Worm (Caenorhabditis elegans) whole organism, L1 larva: ENCODE data around the gene emc-5.

Source experiments
- C16A3.4 ChIP-seq: fragments of 150-350 bp; optimal IDR thresholded peaks from 2 replicates; lab custom pipeline; 2014; ENCODE audit warnings: missing biosample characterization, missing genetic modification characterization
- alr-1 ChIP-seq: fragments of 200-800 bp; sonication (Bioruptor generic); optimal IDR thresholded peaks from 2 replicates; lab custom pipeline; 2018; ENCODE audit warnings: borderline replicate concordance, mild to moderate bottlenecking, missing genetic modification characterization, missing compliant biosample characterization
- aly-2 ChIP-seq: fragments of 150-350 bp; optimal IDR thresholded peaks from 2 replicates; lab custom pipeline; 2014; ENCODE audit warnings: missing biosample characterization, missing genetic modification characterization
- ama-1 ChIP-seq: fragments of 150-350 bp; optimal IDR thresholded peaks from 2 replicates; lab custom pipeline; 2014
- ceh-63 ChIP-seq: fragments of 200-800 bp; sonication (Bioruptor generic); optimal IDR thresholded peaks from 2 replicates; lab custom pipeline; 2018; ENCODE audit warnings: mild to moderate bottlenecking, missing genetic modification characterization, missing compliant biosample characterization
- ceh-8 ChIP-seq: fragments of 200-800 bp; sonication (Bioruptor generic); optimal IDR thresholded peaks from 2 replicates; lab custom pipeline; 2018; ENCODE audit warnings: mild to moderate bottlenecking, missing genetic modification characterization, moderate library complexity, missing compliant biosample characterization
- ceh-90 ChIP-seq: sonication (generic microtip); optimal IDR thresholded peaks from 2 replicates; lab custom pipeline; 2016; ENCODE audit warnings: missing genetic modification characterization, missing compliant biosample characterization
- dpl-1 ChIP-seq, 3 experiments: fragments of 150-350 bp in 2 of 3; sonication (generic microtip) in 1 of 3; optimal IDR thresholded peaks; 2 replicates each; lab custom pipeline; 2014 to 2017; ENCODE audit warnings: missing biosample characterization in 3 of 3, missing genetic modification characterization in 3 of 3, missing genetic modification reagents in 3 of 3
- efl-1 ChIP-seq, 4 experiments: fragments of 150-350 bp; optimal IDR thresholded peaks in 3 of 4; peaks in 1 of 4; 1 replicate in 1 of 4; 2 replicates in 3 of 4; lab custom pipeline; 2014; ENCODE audit warnings: missing biosample characterization in 2 of 4, missing genetic modification characterization in 2 of 4, missing genetic modification reagents in 2 of 4
- efl-3 ChIP-seq: fragments of 200-800 bp; sonication (Bioruptor generic); optimal IDR thresholded peaks from 2 replicates; lab custom pipeline; 2018; ENCODE audit warnings: mild to moderate bottlenecking, missing genetic modification characterization, missing compliant biosample characterization
- egl-27 ChIP-seq, 2 experiments: fragments of 150-350 bp in 1 of 2; sonication (generic microtip); optimal IDR thresholded peaks; 3 replicates each; lab custom pipeline; 2017 to 2018; ENCODE audit warnings: missing biosample characterization in 2 of 2, missing genetic modification characterization in 2 of 2, missing genetic modification reagents in 2 of 2
- elt-3 ChIP-seq, 6 experiments: fragments of 150-350 bp in 1 of 6; sonication (generic microtip); optimal IDR thresholded peaks; 2 replicates each; lab custom pipeline; 2017 to 2018; ENCODE audit warnings: missing biosample characterization in 6 of 6, missing genetic modification characterization in 6 of 6, inconsistent platforms in 1 of 6
- fkh-10 ChIP-seq: sonication (generic microtip); optimal IDR thresholded peaks from 2 replicates; lab custom pipeline; 2017; ENCODE audit warnings: missing biosample characterization, missing genetic modification reagents, missing genetic modification characterization
- fkh-4 ChIP-seq: sonication (generic microtip); optimal IDR thresholded peaks from 2 replicates; lab custom pipeline; 2016; ENCODE audit warnings: missing compliant biosample characterization, missing genetic modification characterization, borderline replicate concordance
- fkh-8 ChIP-seq: sonication (generic microtip); optimal IDR thresholded peaks from 2 replicates; lab custom pipeline; 2016; ENCODE audit warnings: mild to moderate bottlenecking, missing genetic modification characterization, missing compliant biosample characterization
- fos-1 ChIP-seq: fragments of 150-350 bp; optimal IDR thresholded peaks from 2 replicates; lab custom pipeline; 2014; ENCODE audit warnings: missing biosample characterization, missing genetic modification characterization
- grh-1 ChIP-seq: fragments of 200-800 bp; sonication (Bioruptor generic); IDR thresholded peaks from 2 replicates; pipeline ENCODE4 v1.3.6; 2022; ENCODE audit warnings: missing genetic modification reagents, missing genetic modification characterization, missing compliant biosample characterization
- hlh-17 ChIP-seq: fragments of 200-800 bp; sonication (Bioruptor generic); optimal IDR thresholded peaks from 2 replicates; lab custom pipeline; 2018; ENCODE audit warnings: missing genetic modification characterization, mild to moderate bottlenecking, missing compliant biosample characterization, moderate library complexity, borderline replicate concordance
- hlh-4 ChIP-seq: sonication (generic microtip); optimal IDR thresholded peaks from 2 replicates; lab custom pipeline; 2016; ENCODE audit warnings: mild to moderate bottlenecking, missing genetic modification characterization, missing compliant biosample characterization
- hpl-2 ChIP-seq: fragments of 150-350 bp; optimal IDR thresholded peaks from 2 replicates; lab custom pipeline; 2014; ENCODE audit warnings: missing biosample characterization, missing genetic modification reagents, missing genetic modification characterization
- irx-1 ChIP-seq: sonication (generic microtip); optimal IDR thresholded peaks from 2 replicates; lab custom pipeline; 2016; ENCODE audit warnings: missing genetic modification characterization, missing compliant biosample characterization
- jun-1 ChIP-seq: fragments of 150-350 bp; optimal IDR thresholded peaks from 2 replicates; lab custom pipeline; 2014; ENCODE audit warnings: missing biosample characterization, missing genetic modification reagents, missing genetic modification characterization
- lin-13 ChIP-seq: fragments of 150-350 bp; optimal IDR thresholded peaks from 2 replicates; lab custom pipeline; 2014; ENCODE audit warnings: missing biosample characterization, missing genetic modification reagents, missing genetic modification characterization
- lin-14 ChIP-seq: fragments of 200-800 bp; sonication (Bioruptor generic); optimal IDR thresholded peaks from 2 replicates; lab custom pipeline; 2018; ENCODE audit warnings: mild to moderate bottlenecking, missing genetic modification characterization, moderate library complexity, missing compliant biosample characterization
- lin-35 ChIP-seq, 2 experiments: fragments of 150-350 bp; optimal IDR thresholded peaks; 2 replicates each; lab custom pipeline; 2014; ENCODE audit warnings: missing biosample characterization in 2 of 2, missing genetic modification characterization in 2 of 2, missing genetic modification reagents in 2 of 2
- lin-39 ChIP-seq: fragments of 150-350 bp; optimal IDR thresholded peaks from 2 replicates; lab custom pipeline; 2014; ENCODE audit warnings: missing biosample characterization, missing genetic modification reagents, missing genetic modification characterization
- lir-3 ChIP-seq: sonication (generic microtip); optimal IDR thresholded peaks from 2 replicates; lab custom pipeline; 2016; ENCODE audit warnings: mild to moderate bottlenecking, missing genetic modification characterization, moderate library complexity, missing compliant biosample characterization; ENCODE audit not compliant: poor library complexity
- lsy-2 ChIP-seq, 2 experiments: fragments of 150-350 bp; optimal IDR thresholded peaks; 2 replicates each; lab custom pipeline; 2014; ENCODE audit warnings: missing biosample characterization in 2 of 2, missing genetic modification characterization in 2 of 2
- mab-9 ChIP-seq: fragments of 200-800 bp; sonication (Bioruptor generic); IDR thresholded peaks from 2 replicates; pipeline ENCODE4 v1.3.6; 2022; ENCODE audit warnings: missing genetic modification reagents, missing genetic modification characterization, missing compliant biosample characterization
- mdl-1 ChIP-seq, 2 experiments: fragments of 150-350 bp; optimal IDR thresholded peaks; 2 replicates each; lab custom pipeline; 2014 to 2017; ENCODE audit warnings: missing biosample characterization in 2 of 2, missing genetic modification characterization in 2 of 2, inconsistent platforms in 1 of 2
- mef-2 ChIP-seq: fragments of 150-350 bp; optimal IDR thresholded peaks from 2 replicates; lab custom pipeline; 2014; ENCODE audit warnings: missing biosample characterization, missing genetic modification characterization
- mep-1 ChIP-seq: fragments of 150-350 bp; optimal IDR thresholded peaks from 2 replicates; lab custom pipeline; 2014; ENCODE audit warnings: missing biosample characterization, missing genetic modification characterization
- nhr-12 ChIP-seq: sonication (generic microtip); optimal IDR thresholded peaks from 2 replicates; lab custom pipeline; 2017; ENCODE audit warnings: missing biosample characterization, missing genetic modification characterization
- nhr-19 ChIP-seq: fragments of 200-800 bp; sonication (Bioruptor generic); conservative IDR thresholded peaks from 2 replicates; pipeline ENCODE4 v1.3.6; 2022; ENCODE audit warnings: missing genetic modification characterization, missing compliant biosample characterization
- nhr-20 ChIP-seq: sonication (generic microtip); optimal IDR thresholded peaks from 2 replicates; lab custom pipeline; 2016; ENCODE audit warnings: mild to moderate bottlenecking, missing genetic modification characterization, missing compliant biosample characterization
- nhr-47 ChIP-seq: sonication (generic microtip); optimal IDR thresholded peaks from 2 replicates; lab custom pipeline; 2016; ENCODE audit warnings: mild to moderate bottlenecking, missing genetic modification characterization, moderate library complexity, missing compliant biosample characterization
- nhr-71 ChIP-seq: sonication (generic microtip); optimal IDR thresholded peaks from 2 replicates; lab custom pipeline; 2016; ENCODE audit warnings: mild to moderate bottlenecking, missing genetic modification characterization, moderate library complexity, missing compliant biosample characterization
- nhr-76 ChIP-seq: sonication (generic microtip); optimal IDR thresholded peaks from 2 replicates; lab custom pipeline; 2017; ENCODE audit warnings: missing biosample characterization, missing genetic modification characterization
- nhr-77 ChIP-seq: fragments of 150-350 bp; optimal IDR thresholded peaks from 2 replicates; lab custom pipeline; 2014; ENCODE audit warnings: missing biosample characterization, missing genetic modification characterization
- nhr-84 ChIP-seq: sonication (generic microtip); optimal IDR thresholded peaks from 2 replicates; lab custom pipeline; 2017; ENCODE audit warnings: missing biosample characterization, missing genetic modification characterization
- pqm-1 ChIP-seq: sonication (generic microtip); optimal IDR thresholded peaks from 3 replicates; lab custom pipeline; 2017; ENCODE audit warnings: missing biosample characterization, missing genetic modification characterization
- rnt-1 ChIP-seq: sonication (generic microtip); optimal IDR thresholded peaks from 2 replicates; lab custom pipeline; 2016; ENCODE audit warnings: mild to moderate bottlenecking, missing genetic modification characterization, moderate library complexity, missing compliant biosample characterization
- skn-1 ChIP-seq: fragments of 150-350 bp; optimal IDR thresholded peaks from 2 replicates; lab custom pipeline; 2014; ENCODE audit warnings: missing biosample characterization, missing genetic modification characterization
- snpc-4 ChIP-seq: fragments of 150-350 bp; optimal IDR thresholded peaks from 2 replicates; lab custom pipeline; 2014; ENCODE audit warnings: missing biosample characterization, missing genetic modification characterization
- snu-23 ChIP-seq: sonication (generic microtip); optimal IDR thresholded peaks from 2 replicates; lab custom pipeline; 2016; ENCODE audit warnings: missing genetic modification characterization, missing compliant biosample characterization
- sox-4 ChIP-seq: sonication (generic microtip); optimal IDR thresholded peaks from 2 replicates; lab custom pipeline; 2016; ENCODE audit warnings: missing genetic modification characterization, missing compliant biosample characterization
- sptf-1 ChIP-seq: fragments of 150-350 bp; optimal IDR thresholded peaks from 2 replicates; lab custom pipeline; 2014; ENCODE audit warnings: missing biosample characterization, missing genetic modification characterization
- sup-37 ChIP-seq: fragments of 200-800 bp; sonication (Bioruptor generic); optimal IDR thresholded peaks from 2 replicates; lab custom pipeline; 2018; ENCODE audit warnings: mild to moderate bottlenecking, missing genetic modification characterization, missing compliant biosample characterization
- tbx-2 ChIP-seq: sonication (generic microtip); optimal IDR thresholded peaks from 2 replicates; lab custom pipeline; 2016; ENCODE audit warnings: missing genetic modification characterization, missing compliant biosample characterization
- unc-130 ChIP-seq: fragments of 150-350 bp; optimal IDR thresholded peaks from 2 replicates; lab custom pipeline; 2017; ENCODE audit warnings: missing biosample characterization, missing genetic modification characterization, inconsistent platforms
- unc-30 ChIP-seq: sonication (generic microtip); optimal IDR thresholded peaks from 2 replicates; lab custom pipeline; 2017; ENCODE audit warnings: missing biosample characterization, missing genetic modification characterization
- unc-98 ChIP-seq: fragments of 200-800 bp; sonication (Bioruptor generic); IDR thresholded peaks from 2 replicates; pipeline ENCODE4 v1.3.6; 2022; ENCODE audit warnings: missing genetic modification characterization, missing compliant biosample characterization
- xbp-1 ChIP-seq: sonication (generic microtip); optimal IDR thresholded peaks from 2 replicates; lab custom pipeline; 2016; ENCODE audit warnings: missing genetic modification characterization, missing compliant biosample characterization
- ztf-4 ChIP-seq: fragments of 150-350 bp; optimal IDR thresholded peaks from 2 replicates; lab custom pipeline; 2014; ENCODE audit warnings: missing biosample characterization, missing genetic modification characterization

emc-5 gene

DNA sequence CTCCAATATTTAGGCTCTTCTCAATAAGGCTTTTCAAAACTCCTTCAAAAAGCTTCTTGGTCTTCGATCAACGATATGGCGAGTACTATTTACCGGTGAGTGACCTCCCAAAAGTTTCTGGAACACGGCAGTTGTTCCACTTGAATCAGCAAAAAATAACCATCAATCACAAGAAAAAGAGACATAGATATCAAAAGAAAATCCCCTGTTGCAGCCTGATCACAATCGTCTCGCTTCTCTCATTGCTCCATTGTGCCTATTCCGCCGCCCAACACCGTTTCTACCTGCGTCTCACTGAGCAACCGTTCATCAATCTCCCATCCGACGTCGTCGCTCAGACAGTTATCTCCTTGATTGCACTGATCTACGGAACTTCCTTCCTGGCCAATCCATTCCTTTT lies at the start of gene emc-5:
Gene emc-5 (plus strand): TSS at position 14 of the 400 bp plus-strand sequence.
- TF ChIP-seq efl-3 (GFP tag; lab: Kevin White, UChicago) (no peak), ceh-90 (no peak), snu-23 (no peak), sup-37 (GFP tag; lab: Kevin White, UChicago) (no peak), nhr-84 (tag; lab: Kevin White, UChicago) (no peak), snpc-4 (tag; lab: Kevin White, UChicago) (no peak), sptf-1 (tag; lab: Kevin White, UChicago) (no peak), ceh-8 (GFP tag; lab: Kevin White, UChicago) (no peak), C16A3.4 (tag; lab: Kevin White, UChicago) (no peak), nhr-71 (tag; lab: Kevin White, UChicago) (peak; percentile 47), skn-1 (no peak), mdl-1 (tag; optimal IDR thresholded peaks at IDR 0.05; lab: Kevin White, UChicago) (no peak), efl-1 (optimal IDR thresholded peaks at IDR 0.05; lab: Kevin White, UChicago) (peak; percentile 3 to 15), efl-1 (GFP tag; optimal IDR thresholded peaks at IDR 0.05 in 1 of 2; lab: Kevin White, UChicago) (no peak), lin-13 (GFP tag; lab: Kevin White, UChicago) (no peak), elt-3 (tag; optimal IDR thresholded peaks at IDR 0.05; lab: Kevin White, UChicago) (no peak), jun-1 (tag; lab: Kevin White, UChicago) (no peak), nhr-47 (tag; lab: Kevin White, UChicago) (no peak), irx-1 (no peak), tbx-2 (tag; lab: Kevin White, UChicago) (no peak), xbp-1 (tag; lab: Kevin White, UChicago) (no peak), lin-39 (tag; lab: Kevin White, UChicago) (peak; percentile 73), nhr-77 (tag; lab: Kevin White, UChicago) (no peak), alr-1 (tag; lab: Kevin White, UChicago) (no peak), dpl-1 (GFP tag; optimal IDR thresholded peaks at IDR 0.05; lab: Kevin White, UChicago) (no peak), mab-9 (no peak), ama-1 (no peak), unc-98 (GFP tag; lab: Robert Waterston, UW) (no peak), aly-2 (tag; lab: Kevin White, UChicago) (no peak), grh-1 (GFP tag; lab: Robert Waterston, UW) (no peak), mep-1 (tag; lab: Kevin White, UChicago) (no peak), lsy-2 (tag; optimal IDR thresholded peaks at IDR 0.05; lab: Kevin White, UChicago) (peak in 1 of 2 experiments; percentile 42), mef-2 (tag; lab: Kevin White, UChicago) (no peak), nhr-76 (no peak), ceh-63 (GFP tag; lab: Kevin White, UChicago) (no peak), ztf-4 (tag; lab: Kevin White, UChicago) (no peak), hpl-2 (GFP tag; lab: Kevin White, UChicago) (no peak), hlh-4 (tag; lab: Kevin White, UChicago) (no peak), nhr-19 (peak; percentile 31), unc-130 (tag; lab: Kevin White, UChicago) (no peak), unc-30 (no peak), nhr-20 (tag; lab: Kevin White, UChicago) (no peak), sox-4 (tag; lab: Kevin White, UChicago) (no peak), fkh-4 (no peak), lin-14 (GFP tag; lab: Kevin White, UChicago) (peak; percentile 45), fkh-10 (GFP tag; lab: Kevin White, UChicago) (no peak), rnt-1 (peak; percentile 75), hlh-17 (GFP tag; lab: Kevin White, UChicago) (no peak), pqm-1 (tag; lab: Kevin White, UChicago) (no peak), lin-35 (GFP tag; optimal IDR thresholded peaks at IDR 0.05; lab: Kevin White, UChicago) (no peak), nhr-12 (tag; lab: Kevin White, UChicago) (no peak), fos-1 (tag; lab: Kevin White, UChicago) (no peak), egl-27 (tag; optimal IDR thresholded peaks at IDR 0.05; lab: Kevin White, UChicago) (no peak), fkh-8 (tag; lab: Kevin White, UChicago) (no peak), lir-3 (tag; lab: Kevin White, UChicago) (peak; percentile 14)
